Fruit fly (Drosophila melanogaster) whole organism, embryonic: ENCODE data around the gene CG14000.

ENCODE experiments used
- Atf3 ChIP-seq: fragments of 200-800 bp; sonication (Bioruptor generic); optimal IDR thresholded peaks from 3 replicates; lab custom pipeline; 2016; ENCODE audit warnings: missing biosample characterization, missing genetic modification characterization
- BEAF-32 ChIP-seq: fragments of 200-800 bp; sonication (Bioruptor generic); optimal IDR thresholded peaks from 3 replicates; lab custom pipeline; 2017; ENCODE audit warnings: missing biosample characterization, missing genetic modification characterization, mild to moderate bottlenecking, moderate library complexity, missing genetic modification reagents
- Bdp1 ChIP-seq: fragments of 200-800 bp; sonication (Bioruptor generic); optimal IDR thresholded peaks from 3 replicates; lab custom pipeline; 2016; ENCODE audit warnings: missing biosample characterization, missing genetic modification characterization
- CG11398 ChIP-seq: fragments of 200-800 bp; sonication (Bioruptor generic); optimal IDR thresholded peaks from 2 replicates; lab custom pipeline; 2016; ENCODE audit warnings: missing biosample characterization, missing genetic modification characterization
- CG11560 ChIP-seq: fragments of 200-800 bp; sonication (Bioruptor generic); IDR thresholded peaks from 3 replicates; pipeline ENCODE4 v1.3.6; 2022; ENCODE audit warnings: missing biosample characterization, missing genetic modification characterization
- CG12236 ChIP-seq: fragments of 200-800 bp; sonication (Bioruptor generic); optimal IDR thresholded peaks from 2 replicates; lab custom pipeline; 2016; ENCODE audit warnings: missing biosample characterization, missing genetic modification characterization
- CG14014 ChIP-seq: fragments of 200-800 bp; sonication (Bioruptor generic); IDR thresholded peaks from 2 replicates; pipeline ENCODE4 v1.3.6; 2022; ENCODE audit warnings: missing biosample characterization, missing genetic modification characterization
- CG18262 ChIP-seq: fragments of 200-800 bp; optimal IDR thresholded peaks from 3 replicates; lab custom pipeline; 2019; ENCODE audit warnings: missing biosample characterization, mild to moderate bottlenecking, missing genetic modification characterization, moderate library complexity
- CG2202 ChIP-seq: fragments of 200-800 bp; sonication (Bioruptor generic); optimal IDR thresholded peaks from 2 replicates; lab custom pipeline; 2018; ENCODE audit warnings: missing biosample characterization, mild to moderate bottlenecking, missing genetic modification characterization
- CG31224 ChIP-seq: fragments of 200-800 bp; sonication (Bioruptor generic); IDR thresholded peaks from 2 replicates; pipeline ENCODE4 v1.3.6; 2022; ENCODE audit warnings: missing biosample characterization, missing genetic modification characterization
- CG31365 ChIP-seq: fragments of 200-800 bp; sonication (Bioruptor generic); optimal IDR thresholded peaks from 2 replicates; lab custom pipeline; 2018; ENCODE audit warnings: missing biosample characterization, mild to moderate bottlenecking, missing genetic modification characterization
- CG31441 ChIP-seq: fragments of 200-800 bp; sonication (Bioruptor generic); IDR thresholded peaks from 2 replicates; pipeline ENCODE4 v1.3.6; 2022; ENCODE audit warnings: missing biosample characterization, missing genetic modification characterization
- CG34376 ChIP-seq: fragments of 200-800 bp; sonication (Bioruptor generic); optimal IDR thresholded peaks from 2 replicates; lab custom pipeline; 2018; ENCODE audit warnings: missing biosample characterization, mild to moderate bottlenecking, missing genetic modification characterization
- CG4404 ChIP-seq: fragments of 200-800 bp; sonication (Bioruptor generic); IDR thresholded peaks from 2 replicates; pipeline ENCODE4 v1.3.6; 2022; ENCODE audit warnings: missing biosample characterization, missing genetic modification characterization
- CG8089 ChIP-seq: fragments of 200-800 bp; sonication (Bioruptor generic); optimal IDR thresholded peaks from 3 replicates; lab custom pipeline; 2016; ENCODE audit warnings: missing biosample characterization, missing genetic modification characterization
- CG8359 ChIP-seq: fragments of 200-800 bp; sonication (Bioruptor generic); optimal IDR thresholded peaks from 2 replicates; lab custom pipeline; 2017; ENCODE audit warnings: missing biosample characterization, mild to moderate bottlenecking, missing genetic modification characterization, borderline replicate concordance
- CG8944 ChIP-seq: fragments of 200-800 bp; sonication (Bioruptor generic); optimal IDR thresholded peaks from 3 replicates; lab custom pipeline; 2016; ENCODE audit warnings: missing biosample characterization, missing genetic modification characterization
- CG9609 ChIP-seq: fragments of 200-800 bp; sonication (Bioruptor generic); optimal IDR thresholded peaks from 3 replicates; lab custom pipeline; 2016; ENCODE audit warnings: missing biosample characterization, missing genetic modification characterization
- CG9932 ChIP-seq: fragments of 200-800 bp; sonication (Bioruptor generic); IDR thresholded peaks from 2 replicates; pipeline ENCODE4 v1.3.6; 2022; ENCODE audit warnings: missing biosample characterization, missing genetic modification characterization
- CTCF ChIP-seq: fragments of 200-800 bp; sonication (Bioruptor generic); optimal IDR thresholded peaks from 2 replicates; lab custom pipeline; 2017; ENCODE audit warnings: missing biosample characterization, mild to moderate bottlenecking, missing genetic modification characterization, moderate library complexity
- CoRest ChIP-seq: fragments of 200-800 bp; sonication (Bioruptor generic); optimal IDR thresholded peaks from 3 replicates; lab custom pipeline; 2018; ENCODE audit warnings: missing biosample characterization, mild to moderate bottlenecking, missing genetic modification characterization, moderate library complexity
- D ChIP-seq, 2 experiments: fragments of 200-800 bp in 1 of 2; fragments of >200 bp in 1 of 2; sonication (Bioruptor generic) in 1 of 2; optimal IDR thresholded peaks; 2 replicates in 1 of 2; 3 replicates in 1 of 2; lab custom pipeline; 2017; ENCODE audit warnings: mild to moderate bottlenecking in 1 of 2, missing biosample characterization in 1 of 2, missing genetic modification characterization in 1 of 2, missing genetic modification reagents in 1 of 2
- Dp ChIP-seq: fragments of 200-800 bp; sonication (Bioruptor generic); optimal IDR thresholded peaks from 2 replicates; lab custom pipeline; 2018; ENCODE audit warnings: missing biosample characterization, mild to moderate bottlenecking, missing genetic modification characterization, moderate library complexity
- Gsc ChIP-seq: fragments of 200-800 bp; sonication (Bioruptor generic); IDR thresholded peaks from 2 replicates; pipeline ENCODE4 v1.3.6; 2022; ENCODE audit warnings: missing biosample characterization, missing genetic modification characterization
- Gug ChIP-seq: fragments of 200-800 bp; sonication (Bioruptor generic); IDR thresholded peaks from 4 replicates; pipeline ENCODE4 v1.3.6; 2022; ENCODE audit warnings: missing biosample characterization, missing genetic modification characterization
- HLH3B ChIP-seq: fragments of 200-800 bp; sonication (Bioruptor generic); IDR thresholded peaks from 2 replicates; pipeline ENCODE4 v1.3.6; 2022; ENCODE audit warnings: missing biosample characterization, missing genetic modification characterization
- HmgZ ChIP-seq: fragments of 200-800 bp; sonication (Bioruptor generic); optimal IDR thresholded peaks from 2 replicates; lab custom pipeline; 2018; ENCODE audit warnings: missing biosample characterization, mild to moderate bottlenecking, missing genetic modification characterization
- Hsf ChIP-seq: fragments of 200-800 bp; sonication (Bioruptor generic); optimal IDR thresholded peaks from 3 replicates; lab custom pipeline; 2016; ENCODE audit warnings: missing biosample characterization, missing genetic modification characterization
- Kr ChIP-seq: fragments of 200-800 bp; sonication (Bioruptor generic); optimal IDR thresholded peaks from 2 replicates; lab custom pipeline; 2017; ENCODE audit warnings: missing biosample characterization, mild to moderate bottlenecking, missing genetic modification characterization
- Max ChIP-seq: fragments of 200-800 bp; sonication (Bioruptor generic); optimal IDR thresholded peaks from 2 replicates; lab custom pipeline; 2016; ENCODE audit warnings: missing biosample characterization, mild to moderate bottlenecking, missing genetic modification characterization
- Med ChIP-seq: fragments of 200-800 bp; sonication (Bioruptor generic); peaks from one replicate; lab custom pipeline; 2016; ENCODE audit warnings: missing biosample characterization, missing genetic modification characterization, mild to moderate bottlenecking, inconsistent platforms, moderate library complexity
- NK7.1 ChIP-seq: fragments of 200-800 bp; sonication (Bioruptor generic); optimal IDR thresholded peaks from 3 replicates; lab custom pipeline; 2016; ENCODE audit warnings: missing biosample characterization, missing genetic modification characterization
- Nf-YC ChIP-seq: fragments of 200-800 bp; optimal IDR thresholded peaks from 3 replicates; lab custom pipeline; 2019; ENCODE audit warnings: missing biosample characterization, mild to moderate bottlenecking, missing genetic modification characterization, moderate library complexity
- Rx ChIP-seq: fragments of 200-800 bp; sonication (Bioruptor generic); IDR thresholded peaks from 2 replicates; pipeline ENCODE4 v1.3.6; 2022; ENCODE audit warnings: missing biosample characterization, missing genetic modification characterization
- Sry-δ ChIP-seq: fragments of 200-800 bp; sonication (Bioruptor generic); optimal IDR thresholded peaks from 2 replicates; lab custom pipeline; 2016; ENCODE audit warnings: missing biosample characterization, missing genetic modification characterization
- ara ChIP-seq: fragments of 200-800 bp; sonication (Bioruptor generic); IDR thresholded peaks from 2 replicates; pipeline ENCODE4 v1.3.6; 2022; ENCODE audit warnings: missing biosample characterization, missing genetic modification characterization
- cas ChIP-seq: fragments of 200-800 bp; sonication (Bioruptor generic); IDR thresholded peaks from 2 replicates; pipeline ENCODE4 v1.3.6; 2022; ENCODE audit warnings: missing biosample characterization, missing genetic modification characterization
- cwo ChIP-seq: fragments of 200-800 bp; sonication (Bioruptor generic); optimal IDR thresholded peaks from 3 replicates; lab custom pipeline; 2017; ENCODE audit warnings: missing biosample characterization, missing genetic modification characterization, mild to moderate bottlenecking, moderate library complexity, missing genetic modification reagents
- dmrt11E ChIP-seq: fragments of 200-800 bp; sonication (Bioruptor generic); optimal IDR thresholded peaks from 3 replicates; lab custom pipeline; 2018; ENCODE audit warnings: missing biosample characterization, mild to moderate bottlenecking, missing genetic modification characterization, moderate library complexity
- dmrt99B ChIP-seq: fragments of 200-800 bp; sonication (Bioruptor generic); optimal IDR thresholded peaks from 2 replicates; lab custom pipeline; 2018; ENCODE audit warnings: missing biosample characterization, mild to moderate bottlenecking, missing genetic modification characterization, moderate library complexity
- eyg ChIP-seq: fragments of 200-800 bp; sonication (Bioruptor generic); optimal IDR thresholded peaks from 3 replicates; lab custom pipeline; 2016; ENCODE audit warnings: missing biosample characterization, missing genetic modification characterization
- fru ChIP-seq: fragments of >200 bp; optimal IDR thresholded peaks from 2 replicates; lab custom pipeline; 2017
- grau ChIP-seq: fragments of 200-800 bp; optimal IDR thresholded peaks from 3 replicates; lab custom pipeline; 2019; ENCODE audit warnings: missing biosample characterization, mild to moderate bottlenecking, missing genetic modification characterization, moderate library complexity
- gro ChIP-seq: fragments of 200-800 bp; sonication (Bioruptor generic); optimal IDR thresholded peaks from 2 replicates; lab custom pipeline; 2016; ENCODE audit warnings: missing biosample characterization, missing genetic modification characterization
- gsb-n ChIP-seq: fragments of 200-800 bp; sonication (Bioruptor generic); optimal IDR thresholded peaks from 3 replicates; lab custom pipeline; 2018; ENCODE audit warnings: missing biosample characterization, mild to moderate bottlenecking, missing genetic modification characterization
- her ChIP-seq: fragments of 200-800 bp; sonication (Bioruptor generic); optimal IDR thresholded peaks from 2 replicates; lab custom pipeline; 2016; ENCODE audit warnings: missing biosample characterization, missing genetic modification characterization
- p53 ChIP-seq: fragments of 200-800 bp; sonication (Bioruptor generic); optimal IDR thresholded peaks from 2 replicates; lab custom pipeline; 2016; ENCODE audit warnings: missing biosample characterization, missing genetic modification characterization
- pnt ChIP-seq: fragments of 200-800 bp; sonication (Bioruptor generic); optimal IDR thresholded peaks from 3 replicates; lab custom pipeline; 2016; ENCODE audit warnings: missing biosample characterization, missing genetic modification characterization
- pros ChIP-seq: fragments of 200-800 bp; sonication (Bioruptor generic); optimal IDR thresholded peaks from 3 replicates; lab custom pipeline; 2019; ENCODE audit warnings: missing biosample characterization, mild to moderate bottlenecking, missing genetic modification characterization, moderate library complexity
- zfh1 ChIP-seq: fragments of 200-800 bp; sonication (Bioruptor generic); IDR thresholded peaks from 3 replicates; pipeline ENCODE4 v1.3.6; 2022; ENCODE audit warnings: missing biosample characterization, missing genetic modification characterization

CG14000 gene

DNA sequence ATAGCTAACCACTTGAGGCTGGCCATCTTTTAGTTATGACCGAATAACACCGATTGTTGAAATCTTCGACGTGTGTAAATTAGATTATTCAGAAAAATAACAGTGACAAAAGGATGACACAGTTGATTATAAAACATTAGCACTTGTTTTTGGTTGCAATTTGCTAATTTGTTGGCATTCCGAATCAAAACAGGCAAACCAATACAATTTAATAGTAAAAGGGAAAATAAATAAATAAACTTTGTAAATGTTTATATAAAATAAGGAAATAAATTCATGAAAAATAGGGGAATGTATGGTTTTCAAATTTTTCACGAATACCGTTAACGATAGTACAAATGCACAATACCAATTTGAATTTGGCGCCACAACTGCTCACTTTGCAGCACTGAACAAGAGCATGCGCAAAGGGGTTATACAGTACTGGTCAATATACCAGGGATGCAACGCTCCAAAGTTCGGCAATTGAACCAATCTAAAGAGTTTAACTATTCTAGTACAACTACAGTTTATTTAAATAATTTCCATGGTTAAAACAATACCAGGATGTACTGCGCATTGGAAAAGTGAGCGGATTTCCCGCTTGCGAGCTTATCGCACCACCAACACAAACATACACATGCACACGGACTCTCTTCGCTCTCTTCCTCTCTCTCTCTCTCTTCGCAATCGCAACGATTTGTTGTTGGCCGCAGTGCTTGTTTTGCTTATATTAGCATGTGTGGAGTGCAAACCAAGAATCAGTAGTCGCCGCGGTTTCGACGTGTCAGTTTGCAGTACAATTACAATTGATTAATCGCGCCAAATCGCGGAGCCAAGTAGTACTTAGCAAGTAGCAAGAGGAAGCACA lies 33.4 kb upstream of the CG14000 start, which contains the start of the genes Sfp26Ad and Gpdh1 (continued):
- TF ChIP-seq CG18262 (peak; percentile 63), CG31441 (GFP tag; lab: Robert Waterston, UW) (peak; percentile 50), pros (no peak), Dp (GFP tag; lab: Kevin White, UChicago) (peak; percentile 99), CG14014 (GFP tag; lab: Robert Waterston, UW) (peak; percentile 56; the same call in 1 of the 2 replicates), CG8359 (GFP tag; lab: Kevin White, UChicago) (no peak), her (peak; percentile 77), dmrt99B (peak; percentile 55), D (optimal IDR thresholded peaks at IDR 0.05; lab: Kevin White, UChicago) (no peak), D (GFP tag; optimal IDR thresholded peaks at IDR 0.05; lab: Kevin White, UChicago) (peak; percentile 47), CG11398 (GFP tag; lab: Kevin White, UChicago) (peak; percentile 12), fru (lab: Kevin White, UChicago) (no peak), Rx (GFP tag; lab: Robert Waterston, UW) (peak; percentile 44), dmrt11E (tag; lab: Kevin White, UChicago) (peak; percentile 38), BEAF-32 (GFP tag; lab: Kevin White, UChicago) (peak; percentile 66), CG8944 (peak; percentile 61), pnt (GFP tag; lab: Kevin White, UChicago) (peak; percentile 50), gsb-n (tag; lab: Kevin White, UChicago) (peak; percentile 61), Nf-YC (tag; lab: Kevin White, UChicago) (peak; percentile 71), CG31365 (tag; lab: Kevin White, UChicago) (peak; percentile 26), grau (tag; lab: Kevin White, UChicago) (peak; percentile 66), NK7.1 (GFP tag; lab: Kevin White, UChicago) (peak; percentile 51), CG8089 (GFP tag; lab: Kevin White, UChicago) (peak; percentile 45), Med (peak; percentile 97), CG31224 (GFP tag; lab: Robert Waterston, UW) (no peak), gro (GFP tag; lab: Kevin White, UChicago) (peak; percentile 70), HmgZ (tag; lab: Kevin White, UChicago) (peak; percentile 80), CoRest (tag; lab: Kevin White, UChicago) (peak; percentile 72), Sry-δ (GFP tag; lab: Kevin White, UChicago) (peak; percentile 68), cas (0 out of 2 replicates have a peak, but pooled peaks have one; percentile 14), HLH3B (GFP tag; lab: Robert Waterston, UW) (peak; percentile 71), Gug (GFP tag; lab: Robert Waterston, UW) (peak; percentile 50; the same call in 3 of the 4 replicates), cwo (GFP tag; lab: Kevin White, UChicago) (peak; percentile 68), Hsf (GFP tag; lab: Kevin White, UChicago) (peak; percentile 77), CTCF (no peak), CG9609 (peak; percentile 64), CG4404 (GFP tag; lab: Robert Waterston, UW) (peak; percentile 32; the same call in 1 of the 2 replicates), CG34376 (peak; percentile 79), CG11560 (no peak), CG12236 (GFP tag; lab: Kevin White, UChicago) (peak; percentile 35), CG9932 (GFP tag; lab: Robert Waterston, UW) (peak; percentile 92), zfh1 (GFP tag; lab: Robert Waterston, UW) (peak; percentile 75; the same call in 2 of the 3 replicates), p53 (GFP tag; lab: Kevin White, UChicago) (peak; percentile 38), Atf3 (GFP tag; lab: Kevin White, UChicago) (peak; percentile 40), eyg (GFP tag; lab: Kevin White, UChicago) (peak; percentile 71), CG2202 (tag; lab: Kevin White, UChicago) (peak; percentile 12), Bdp1 (peak; percentile 67), Kr (GFP tag; lab: Kevin White, UChicago) (no peak), Gsc (no peak), Max (GFP tag; lab: Kevin White, UChicago) (peak; percentile 79), ara (GFP tag; lab: Robert Waterston, UW) (no peak)
